Fruit fly (Drosophila melanogaster): ENCODE measurements around the gene CG12496.

The CG12496 gene

dm6 chrX:2365405-2365804, 45.3 kb downstream of the CG12496 start (continued):
- TF ChIP-seq CG2712 (tag; optimal IDR thresholded peaks at IDR 0.05) (peak; percentile 47), tgo (GFP tag; IDR thresholded peaks at IDR 0.05) (no peak), sc (optimal IDR thresholded peaks at IDR 0.05) (no peak), sc (GFP tag; optimal IDR thresholded peaks at IDR 0.05) (no peak), CG13296 (GFP tag; optimal IDR thresholded peaks at IDR 0.05) (no peak), CTCF (GFP tag; optimal IDR thresholded peaks at IDR 0.05) (no peak), Bgb (GFP tag; IDR thresholded peaks at IDR 0.05; ENCODE audit: partially characterized antibody) (no peak), oc (tag; optimal IDR thresholded peaks at IDR 0.05) (no peak), CG15011 (GFP tag; optimal IDR thresholded peaks at IDR 0.05) (no peak), CG15269 (tag; optimal IDR thresholded peaks at IDR 0.05) (peak; percentile 30), Sox100B (GFP tag; optimal IDR thresholded peaks at IDR 0.05) (no peak), CG43689 (GFP tag; IDR thresholded peaks at IDR 0.05) (no peak), bigmax (GFP tag; optimal IDR thresholded peaks at IDR 0.05) (no peak), CG9797 (GFP tag; optimal IDR thresholded peaks at IDR 0.05) (no peak), Oli (tag; optimal IDR thresholded peaks at IDR 0.05) (peak; percentile 38), dpn (GFP tag; optimal IDR thresholded peaks at IDR 0.05) (peak in 1 of 2 experiments; percentile 1), Neu2 (GFP tag; optimal IDR thresholded peaks at IDR 0.05; ENCODE audit: borderline replicate concordance) (no peak), CG14014 (GFP tag; IDR thresholded peaks at IDR 0.05) (no peak), D (optimal IDR thresholded peaks at IDR 0.05) (no peak), D (GFP tag; optimal IDR thresholded peaks at IDR 0.05) (no peak), Sry-δ (GFP tag; optimal IDR thresholded peaks at IDR 0.05) (no peak), CG11723 (GFP tag; optimal IDR thresholded peaks at IDR 0.05) (no peak), ttk (GFP tag; IDR thresholded peaks at IDR 0.05) (no peak), sens (GFP tag) (peak; percentile 79), CG14441 (GFP tag; IDR thresholded peaks at IDR 0.05) (0 out of 2 replicates have a peak, but pooled peaks have one; percentile 10), CG6272 (GFP tag; IDR thresholded peaks at IDR 0.05) (no peak), slou (GFP tag; optimal IDR thresholded peaks at IDR 0.05) (no peak), CG7839 (tag; optimal IDR thresholded peaks at IDR 0.05) (peak; percentile 33), luna (GFP tag; optimal IDR thresholded peaks at IDR 0.05) (no peak), Xbp1 (GFP tag; optimal IDR thresholded peaks at IDR 0.05) (peak; percentile 24), PHDP (tag; optimal IDR thresholded peaks at IDR 0.05) (peak; percentile 4), slbo (GFP tag; IDR thresholded peaks at IDR 0.05) (0 out of 2 replicates have a peak, but pooled peaks have one; percentile 15), ase (GFP tag; IDR thresholded peaks at IDR 0.05) (no peak), Pdp1 (GFP tag; optimal IDR thresholded peaks at IDR 0.05) (no peak), Hey (tag; optimal IDR thresholded peaks at IDR 0.05) (no peak), CG32767 (GFP tag; IDR thresholded peaks at IDR 0.05) (no peak), insv (GFP tag; optimal IDR thresholded peaks at IDR 0.05) (no peak), CG12299 (tag; optimal IDR thresholded peaks at IDR 0.05) (no peak), lola (GFP tag; optimal IDR thresholded peaks at IDR 0.05) (no peak), CG30431 (GFP tag; optimal IDR thresholded peaks at IDR 0.05) (no peak), Mes4 (GFP tag; optimal IDR thresholded peaks at IDR 0.05) (no peak), tup (GFP tag; optimal IDR thresholded peaks at IDR 0.05) (no peak), Hmx (GFP tag; optimal IDR thresholded peaks at IDR 0.05) (no peak), otp (GFP tag; IDR thresholded peaks at IDR 0.05) (no peak), CG12104 (GFP tag; optimal IDR thresholded peaks at IDR 0.05) (no peak), CG17568 (GFP tag; optimal IDR thresholded peaks at IDR 0.05) (no peak), danr (GFP tag; IDR thresholded peaks at IDR 0.05) (no peak), CG3726 (GFP tag; IDR thresholded peaks at IDR 0.05) (no peak), CG7745 (tag; optimal IDR thresholded peaks at IDR 0.05) (no peak), Stat92E (GFP tag; optimal IDR thresholded peaks at IDR 0.05) (no peak), Aef1 (GFP tag; IDR thresholded peaks at IDR 0.05) (peak; percentile 20; the same call in 1 of the 3 replicates), ems (GFP tag; optimal IDR thresholded peaks at IDR 0.05) (no peak)

All from whole organism, embryonic.